Fruit fly (Drosophila melanogaster): ENCODE data around the gene CG9168.

DNA sequence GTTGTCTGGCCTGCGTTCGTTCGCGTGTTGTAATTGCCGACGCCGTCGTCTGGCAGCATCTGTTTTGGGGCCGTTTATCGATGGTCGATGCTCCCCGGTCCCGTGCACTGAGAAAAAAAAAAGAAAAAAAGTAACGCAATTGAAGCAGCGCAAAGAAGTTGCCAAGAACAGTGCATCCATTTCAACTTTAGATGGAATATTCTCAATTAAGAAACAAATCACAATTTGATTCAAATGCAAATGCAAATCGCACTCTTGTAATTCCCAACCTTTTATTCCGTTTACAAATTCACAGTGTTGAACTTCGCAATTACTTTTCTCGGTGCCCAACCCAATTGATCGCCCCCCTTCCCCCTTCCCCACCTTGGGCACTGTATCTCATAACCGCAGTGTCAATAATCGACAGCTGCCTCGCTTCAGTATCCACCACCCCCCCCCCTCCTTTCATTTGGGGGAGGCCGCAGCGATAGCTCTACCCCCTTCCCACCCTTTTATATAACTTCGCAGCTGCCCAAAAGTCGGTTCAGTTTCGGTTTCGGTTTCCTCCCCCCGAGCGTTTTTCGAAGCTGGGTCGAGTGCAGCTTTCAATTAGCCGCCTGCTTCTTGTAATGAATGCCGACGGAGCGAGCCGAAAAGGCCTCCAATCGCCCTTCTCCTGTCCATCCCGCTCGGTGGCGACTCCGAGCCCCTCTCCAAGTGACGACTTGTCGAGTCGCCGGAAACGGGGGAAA lies 47.3 kb downstream of the CG9168 start:
- TF ChIP-seq pan (optimal IDR thresholded peaks at IDR 0.05) (no peak), CG8478 (optimal IDR thresholded peaks at IDR 0.05) (no peak), EcR (GFP tag; optimal IDR thresholded peaks at IDR 0.05) (peak in 1 of 2 experiments; percentile 48), usp (GFP tag; optimal IDR thresholded peaks at IDR 0.05) (no peak), psq (optimal IDR thresholded peaks at IDR 0.05) (no peak), Dll (optimal IDR thresholded peaks at IDR 0.05) (peak; percentile 59)

Data from whole organism.